Fruit fly (Drosophila melanogaster): ENCODE results near the gene CG1764.

DNA sequence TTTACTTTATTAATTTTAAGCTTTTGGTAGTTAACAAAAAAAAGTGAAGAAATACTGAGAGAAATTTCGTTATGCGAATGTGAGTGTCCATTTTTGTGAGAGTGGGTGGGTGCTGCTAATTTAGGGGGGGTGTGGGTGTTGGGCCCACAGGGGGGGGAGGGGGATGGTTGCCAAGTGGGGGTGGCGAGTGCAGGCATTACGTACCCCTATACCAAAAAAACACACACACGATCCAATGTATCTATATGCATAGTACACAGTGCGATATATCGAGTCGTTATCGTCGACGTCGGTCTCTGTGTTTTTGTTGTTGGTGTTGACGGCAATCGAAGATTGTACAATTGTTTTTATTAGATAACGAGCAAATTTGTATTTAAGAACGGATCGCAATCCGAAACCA lies 21.3 kb upstream of the CG1764 start:
- no peak for TF ChIP-seq Myc (optimal IDR thresholded peaks at IDR 0.05)
- no peak for TF ChIP-seq usp (GFP tag; optimal IDR thresholded peaks at IDR 0.05)
- no peak for TF ChIP-seq CrebA (GFP tag; optimal IDR thresholded peaks at IDR 0.05; ENCODE audit: borderline replicate concordance)
- TF ChIP-seq tai (GFP tag; optimal IDR thresholded peaks at IDR 0.05), result no peak
- no peak for TF ChIP-seq pan (optimal IDR thresholded peaks at IDR 0.05)
- no peak for TF ChIP-seq rgr (GFP tag; optimal IDR thresholded peaks at IDR 0.05)
- TF ChIP-seq Rel (GFP tag; optimal IDR thresholded peaks at IDR 0.05), result no peak
- TF ChIP-seq Rel (tag; optimal IDR thresholded peaks at IDR 0.05), result no peak

Measured in whole organism, wandering third instar larva.